Worm (Caenorhabditis elegans) whole organism, L2 larva: Measurements from ENCODE around the gene clec-205.

Experiments used
- C34F6.9 ChIP-seq: fragments of 150-350 bp; optimal IDR thresholded peaks from 2 replicates; lab custom pipeline; 2014; ENCODE audit warnings: missing biosample characterization, missing genetic modification characterization
- R02D3.7 ChIP-seq: fragments of 150-350 bp; optimal IDR thresholded peaks from 2 replicates; lab custom pipeline; 2014; ENCODE audit warnings: missing biosample characterization, missing genetic modification characterization
- Y55F3AM.14 ChIP-seq: fragments of 200-800 bp; sonication (Bioruptor generic); optimal IDR thresholded peaks from 2 replicates; lab custom pipeline; 2018; ENCODE audit warnings: mild to moderate bottlenecking, missing genetic modification characterization, missing compliant biosample characterization
- alr-1 ChIP-seq: fragments of 150-350 bp; optimal IDR thresholded peaks from 2 replicates; lab custom pipeline; 2014; ENCODE audit warnings: missing biosample characterization, missing genetic modification characterization
- aly-2 ChIP-seq: fragments of 150-350 bp; optimal IDR thresholded peaks from 2 replicates; lab custom pipeline; 2014; ENCODE audit warnings: missing biosample characterization, missing genetic modification characterization
- blmp-1 ChIP-seq: sonication (generic microtip); optimal IDR thresholded peaks from 2 replicates; lab custom pipeline; 2017; ENCODE audit warnings: missing genetic modification characterization, mild to moderate bottlenecking, missing compliant biosample characterization, antibody characterized with exemption, moderate library complexity; ENCODE audit not compliant: insufficient read depth
- ceh-16 ChIP-seq: fragments of 150-350 bp; optimal IDR thresholded peaks from 2 replicates; lab custom pipeline; 2014; ENCODE audit warnings: missing biosample characterization, missing genetic modification characterization
- ceh-82 ChIP-seq: fragments of 150-350 bp; optimal IDR thresholded peaks from 2 replicates; lab custom pipeline; 2014; ENCODE audit warnings: missing biosample characterization, missing genetic modification characterization
- crh-2 ChIP-seq: sonication (generic microtip); optimal IDR thresholded peaks from 2 replicates; lab custom pipeline; 2017; ENCODE audit warnings: missing biosample characterization, missing genetic modification characterization
- egl-27 ChIP-seq: sonication (generic microtip); optimal IDR thresholded peaks from 3 replicates; lab custom pipeline; 2017; ENCODE audit warnings: missing biosample characterization, missing genetic modification reagents, missing genetic modification characterization
- elt-1 ChIP-seq: fragments of 150-350 bp; optimal IDR thresholded peaks from 2 replicates; lab custom pipeline; 2014; ENCODE audit warnings: missing biosample characterization, missing genetic modification characterization
- elt-3 ChIP-seq: sonication (generic microtip); optimal IDR thresholded peaks from 2 replicates; lab custom pipeline; 2017; ENCODE audit warnings: missing biosample characterization, missing genetic modification characterization
- lin-11 ChIP-seq: fragments of 150-350 bp; sonication (generic microtip); optimal IDR thresholded peaks from 2 replicates; lab custom pipeline; 2014; ENCODE audit warnings: missing biosample characterization, missing genetic modification characterization, inconsistent platforms, mixed read lengths
- lin-13 ChIP-seq: fragments of 150-350 bp; optimal IDR thresholded peaks from 2 replicates; lab custom pipeline; 2014; ENCODE audit warnings: missing biosample characterization, missing genetic modification reagents, missing genetic modification characterization
- lin-39 ChIP-seq: fragments of 150-350 bp; optimal IDR thresholded peaks from 2 replicates; lab custom pipeline; 2014; ENCODE audit warnings: missing biosample characterization, missing genetic modification reagents, missing genetic modification characterization
- lsy-2 ChIP-seq, 2 experiments: fragments of 150-350 bp in 1 of 2; sonication (generic microtip) in 1 of 2; optimal IDR thresholded peaks; 2 replicates each; lab custom pipeline; 2014 to 2017; ENCODE audit warnings: missing biosample characterization in 2 of 2, missing genetic modification characterization in 2 of 2
- mab-5 ChIP-seq: fragments of 150-350 bp; optimal IDR thresholded peaks from 2 replicates; lab custom pipeline; 2014; ENCODE audit warnings: missing biosample characterization, missing genetic modification characterization
- mbf-1 ChIP-seq: sonication (generic microtip); optimal IDR thresholded peaks from 2 replicates; lab custom pipeline; 2017; ENCODE audit warnings: missing biosample characterization, missing genetic modification characterization
- nhr-10 ChIP-seq: sonication (generic microtip); optimal IDR thresholded peaks from 2 replicates; lab custom pipeline; 2017; ENCODE audit warnings: missing biosample characterization, missing genetic modification characterization
- nhr-11 ChIP-seq: fragments of 150-350 bp; optimal IDR thresholded peaks from 2 replicates; lab custom pipeline; 2014; ENCODE audit warnings: missing biosample characterization, missing genetic modification characterization
- nhr-12 ChIP-seq: fragments of 150-350 bp; optimal IDR thresholded peaks from 2 replicates; lab custom pipeline; 2014; ENCODE audit warnings: missing biosample characterization, missing genetic modification characterization
- nhr-129 ChIP-seq: fragments of 150-350 bp; optimal IDR thresholded peaks from 2 replicates; lab custom pipeline; 2014; ENCODE audit warnings: missing biosample characterization, missing genetic modification characterization
- nhr-21 ChIP-seq: fragments of 150-350 bp; optimal IDR thresholded peaks from 2 replicates; lab custom pipeline; 2014; ENCODE audit warnings: missing biosample characterization, missing genetic modification characterization
- nhr-23 ChIP-seq: fragments of 150-350 bp; optimal IDR thresholded peaks from 2 replicates; lab custom pipeline; 2014; ENCODE audit warnings: missing biosample characterization, missing genetic modification reagents, missing genetic modification characterization
- nhr-25 ChIP-seq: fragments of 150-350 bp; sonication (generic microtip); optimal IDR thresholded peaks from 3 replicates; lab custom pipeline; 2014; ENCODE audit warnings: missing biosample characterization, missing genetic modification characterization
- nhr-6 ChIP-seq: fragments of 150-350 bp; optimal IDR thresholded peaks from 2 replicates; lab custom pipeline; 2014; ENCODE audit warnings: missing biosample characterization, missing genetic modification characterization
- nhr-77 ChIP-seq: fragments of 150-350 bp; optimal IDR thresholded peaks from 2 replicates; lab custom pipeline; 2014; ENCODE audit warnings: missing biosample characterization, missing genetic modification characterization
- sma-3 ChIP-seq: sonication (generic microtip); optimal IDR thresholded peaks from 2 replicates; lab custom pipeline; 2016; ENCODE audit warnings: missing genetic modification reagents, missing genetic modification characterization, missing compliant biosample characterization
- sma-9 ChIP-seq, 2 experiments: fragments of 150-350 bp in 1 of 2; sonication (generic microtip) in 1 of 2; optimal IDR thresholded peaks; 2 replicates each; lab custom pipeline; 2014 to 2016; ENCODE audit warnings: missing genetic modification characterization in 2 of 2, mild to moderate bottlenecking in 1 of 2, missing biosample characterization in 1 of 2, missing compliant biosample characterization in 1 of 2, missing genetic modification reagents in 1 of 2, moderate library complexity in 1 of 2
- snpc-4 ChIP-seq: fragments of 150-350 bp; optimal IDR thresholded peaks from 2 replicates; lab custom pipeline; 2014; ENCODE audit warnings: missing biosample characterization, missing genetic modification characterization
- unc-39 ChIP-seq: fragments of 150-350 bp; optimal IDR thresholded peaks from 2 replicates; lab custom pipeline; 2014; ENCODE audit warnings: missing biosample characterization, missing genetic modification characterization
- unc-55 ChIP-seq: fragments of 150-350 bp; sonication (generic microtip); optimal IDR thresholded peaks from 3 replicates; lab custom pipeline; 2014; ENCODE audit warnings: missing biosample characterization, missing genetic modification reagents, missing genetic modification characterization
- unc-62 ChIP-seq: fragments of 150-350 bp; optimal IDR thresholded peaks from 2 replicates; lab custom pipeline; 2014; ENCODE audit warnings: missing biosample characterization, missing genetic modification reagents, missing genetic modification characterization
- zag-1 ChIP-seq: fragments of 150-350 bp; optimal IDR thresholded peaks from 2 replicates; lab custom pipeline; 2014; ENCODE audit warnings: missing biosample characterization, missing genetic modification characterization
- ztf-1 ChIP-seq: fragments of 200-800 bp; sonication (Bioruptor generic); conservative IDR thresholded peaks from 2 replicates; pipeline ENCODE4 v1.3.6; 2022; ENCODE audit warnings: missing genetic modification characterization, missing compliant biosample characterization
- ztf-11 ChIP-seq: sonication (generic microtip); optimal IDR thresholded peaks from 2 replicates; lab custom pipeline; 2017; ENCODE audit warnings: missing biosample characterization, missing genetic modification characterization
- ztf-4 ChIP-seq: fragments of 150-350 bp; optimal IDR thresholded peaks from 2 replicates; lab custom pipeline; 2014; ENCODE audit warnings: missing biosample characterization, missing genetic modification characterization

clec-205 gene

ce11 chrV:1773120-1773519 lies 12.4 kb downstream of the clec-205 start:
- TF ChIP-seq lsy-2 (tag; optimal IDR thresholded peaks at IDR 0.05; lab: Kevin White, UChicago) (peak in 1 of 2 experiments; percentile 45), unc-55 (GFP tag; lab: Kevin White, UChicago) (peak; percentile 23), mbf-1 (tag; lab: Kevin White, UChicago) (no peak), C34F6.9 (tag; lab: Kevin White, UChicago) (peak; percentile 10)

ce11 chrV:1774874-1775589 lies 14.3 kb downstream of the clec-205 start, which contains the start of gene F36H9.7:
F36H9.7 (minus strand) TSS chrV:1774924.
- TF ChIP-seq alr-1 (tag; lab: Kevin White, UChicago) (no peak), elt-1 (tag; lab: Kevin White, UChicago) (no peak), nhr-77 (tag; lab: Kevin White, UChicago) (no peak), lin-39 (tag; lab: Kevin White, UChicago) (no peak), lin-13 (no peak), ztf-4 (tag; lab: Kevin White, UChicago) (no peak), nhr-12 (tag; lab: Kevin White, UChicago) (no peak), ceh-16 (no peak), C34F6.9 (tag; lab: Kevin White, UChicago) (no peak)

ce11 chrV:1779136-1779535 lies 18.4 kb downstream of the clec-205 start, which contains the start of gene F36H9.4:
F36H9.4 (minus strand) TSS chrV:1779236.
- no peak for TF ChIP-seq R02D3.7 (tag; lab: Kevin White, UChicago)
- no peak for TF ChIP-seq nhr-25 (tag; lab: Kevin White, UChicago)
- TF ChIP-seq ztf-4 (tag; lab: Kevin White, UChicago): no peak
- no peak for TF ChIP-seq sma-9 (GFP tag; optimal IDR thresholded peaks at IDR 0.05; lab: Kevin White, UChicago)
- TF ChIP-seq sma-9 (tag; optimal IDR thresholded peaks at IDR 0.05; lab: Kevin White, UChicago): no peak
- no peak for TF ChIP-seq snpc-4 (tag; lab: Kevin White, UChicago)
- no peak for TF ChIP-seq nhr-23 (tag; lab: Kevin White, UChicago)
- TF ChIP-seq nhr-10 (tag; lab: Kevin White, UChicago): no peak
- no peak for TF ChIP-seq crh-2 (tag; lab: Kevin White, UChicago)
- no peak for TF ChIP-seq mab-5 (tag; lab: Kevin White, UChicago)
- no peak for TF ChIP-seq nhr-11 (tag; lab: Kevin White, UChicago)
- TF ChIP-seq ztf-1 (GFP tag; lab: Robert Waterston, UW): no peak
- TF ChIP-seq nhr-21: no peak
- TF ChIP-seq ceh-16: no peak
- TF ChIP-seq zag-1: no peak
- no peak for TF ChIP-seq elt-3 (tag; lab: Kevin White, UChicago)
- TF ChIP-seq elt-1 (tag; lab: Kevin White, UChicago): no peak
- no peak for TF ChIP-seq lin-11 (tag; lab: Kevin White, UChicago)
- no peak for TF ChIP-seq lsy-2 (tag; optimal IDR thresholded peaks at IDR 0.05; lab: Kevin White, UChicago)

- TF ChIP-seq unc-55 (GFP tag; lab: Kevin White, UChicago) (no peak), crh-2 (tag; lab: Kevin White, UChicago) (no peak), unc-62 (no peak), nhr-6 (tag; lab: Kevin White, UChicago) (no peak), aly-2 (no peak), nhr-10 (tag; lab: Kevin White, UChicago) (no peak), blmp-1 (no peak)
Observed at ce11 chrV:1779994-1780393, 19.3 kb downstream of the clec-205 start.

ce11 chrV:1781922-1782321 lies 21.2 kb downstream of the clec-205 start, which contains the start of gene F36H9.5:
F36H9.5 (minus strand) TSS chrV:1782022.
- TF ChIP-seq alr-1 (tag; lab: Kevin White, UChicago) (no peak), mbf-1 (tag; lab: Kevin White, UChicago) (no peak), sma-3 (no peak), ztf-4 (tag; lab: Kevin White, UChicago) (no peak), nhr-129 (tag; lab: Kevin White, UChicago) (no peak), nhr-23 (tag; lab: Kevin White, UChicago) (no peak), unc-39 (tag; lab: Kevin White, UChicago) (no peak), nhr-10 (tag; lab: Kevin White, UChicago) (no peak), lin-13 (no peak), ceh-16 (no peak), blmp-1 (no peak), nhr-12 (tag; lab: Kevin White, UChicago) (no peak), Y55F3AM.14 (GFP tag; lab: Kevin White, UChicago) (no peak), ztf-11 (no peak), zag-1 (no peak), elt-1 (tag; lab: Kevin White, UChicago) (no peak), egl-27 (tag; lab: Kevin White, UChicago) (no peak), ceh-82 (tag; lab: Kevin White, UChicago) (no peak), nhr-21 (no peak), mab-5 (tag; lab: Kevin White, UChicago) (no peak)
